Worm (Caenorhabditis elegans) whole organism, L1 larva: ENCODE results near the gene Y119D3B.12.
A peak's percentile ranks its signal among the peaks of the same experiment; 100 is the strongest.

ENCODE experiments used
- C34B4.2 ChIP-seq: sonication (generic microtip); optimal IDR thresholded peaks from 2 replicates; lab custom pipeline; 2017; ENCODE audit warnings: mild to moderate bottlenecking, missing genetic modification characterization, missing compliant biosample characterization
- ceh-63 ChIP-seq: fragments of 200-800 bp; sonication (Bioruptor generic); optimal IDR thresholded peaks from 2 replicates; lab custom pipeline; 2018; ENCODE audit warnings: mild to moderate bottlenecking, missing genetic modification characterization, missing compliant biosample characterization
- ceh-8 ChIP-seq: fragments of 200-800 bp; sonication (Bioruptor generic); optimal IDR thresholded peaks from 2 replicates; lab custom pipeline; 2018; ENCODE audit warnings: mild to moderate bottlenecking, missing genetic modification characterization, moderate library complexity, missing compliant biosample characterization
- ceh-82 ChIP-seq, 3 experiments: fragments of 150-350 bp in 1 of 3; sonication (generic microtip) in 2 of 3; optimal IDR thresholded peaks; 2 replicates each; lab custom pipeline; 2014 to 2017; ENCODE audit warnings: missing biosample characterization in 3 of 3, missing genetic modification characterization in 3 of 3
- dpl-1 ChIP-seq, 3 experiments: fragments of 150-350 bp in 2 of 3; sonication (generic microtip) in 1 of 3; optimal IDR thresholded peaks; 2 replicates each; lab custom pipeline; 2014 to 2017; ENCODE audit warnings: missing biosample characterization in 3 of 3, missing genetic modification characterization in 3 of 3, missing genetic modification reagents in 3 of 3
- efl-1 ChIP-seq, 4 experiments: fragments of 150-350 bp; optimal IDR thresholded peaks in 3 of 4; peaks in 1 of 4; 1 replicate in 1 of 4; 2 replicates in 3 of 4; lab custom pipeline; 2014; ENCODE audit warnings: missing biosample characterization in 2 of 4, missing genetic modification characterization in 2 of 4, missing genetic modification reagents in 2 of 4
- elt-2 ChIP-seq: sonication (generic microtip); optimal IDR thresholded peaks from 2 replicates; lab custom pipeline; 2016; ENCODE audit warnings: missing genetic modification characterization, mild to moderate bottlenecking, inconsistent platforms, missing compliant biosample characterization, missing genetic modification reagents
- fos-1 ChIP-seq: fragments of 150-350 bp; optimal IDR thresholded peaks from 2 replicates; lab custom pipeline; 2014; ENCODE audit warnings: missing biosample characterization, missing genetic modification characterization
- hlh-17 ChIP-seq: fragments of 200-800 bp; sonication (Bioruptor generic); optimal IDR thresholded peaks from 2 replicates; lab custom pipeline; 2018; ENCODE audit warnings: missing genetic modification characterization, mild to moderate bottlenecking, missing compliant biosample characterization, moderate library complexity, borderline replicate concordance
- hpl-2 ChIP-seq: fragments of 150-350 bp; optimal IDR thresholded peaks from 2 replicates; lab custom pipeline; 2014; ENCODE audit warnings: missing biosample characterization, missing genetic modification reagents, missing genetic modification characterization
- jun-1 ChIP-seq: fragments of 150-350 bp; optimal IDR thresholded peaks from 2 replicates; lab custom pipeline; 2014; ENCODE audit warnings: missing biosample characterization, missing genetic modification reagents, missing genetic modification characterization
- lin-13 ChIP-seq: fragments of 150-350 bp; optimal IDR thresholded peaks from 2 replicates; lab custom pipeline; 2014; ENCODE audit warnings: missing biosample characterization, missing genetic modification reagents, missing genetic modification characterization
- lin-14 ChIP-seq: fragments of 200-800 bp; sonication (Bioruptor generic); optimal IDR thresholded peaks from 2 replicates; lab custom pipeline; 2018; ENCODE audit warnings: mild to moderate bottlenecking, missing genetic modification characterization, moderate library complexity, missing compliant biosample characterization
- lin-15B ChIP-seq: fragments of 150-350 bp; sonication (generic microtip); optimal IDR thresholded peaks from 3 replicates; lab custom pipeline; 2014; ENCODE audit warnings: missing biosample characterization, missing genetic modification characterization
- lin-35 ChIP-seq, 2 experiments: fragments of 150-350 bp; optimal IDR thresholded peaks; 2 replicates each; lab custom pipeline; 2014; ENCODE audit warnings: missing biosample characterization in 2 of 2, missing genetic modification characterization in 2 of 2, missing genetic modification reagents in 2 of 2
- lin-39 ChIP-seq: fragments of 150-350 bp; optimal IDR thresholded peaks from 2 replicates; lab custom pipeline; 2014; ENCODE audit warnings: missing biosample characterization, missing genetic modification reagents, missing genetic modification characterization
- lsy-2 ChIP-seq, 2 experiments: fragments of 150-350 bp; optimal IDR thresholded peaks; 2 replicates each; lab custom pipeline; 2014; ENCODE audit warnings: missing biosample characterization in 2 of 2, missing genetic modification characterization in 2 of 2
- mdl-1 ChIP-seq, 2 experiments: fragments of 150-350 bp; optimal IDR thresholded peaks; 2 replicates each; lab custom pipeline; 2014 to 2017; ENCODE audit warnings: missing biosample characterization in 2 of 2, missing genetic modification characterization in 2 of 2, inconsistent platforms in 1 of 2
- mef-2 ChIP-seq: fragments of 150-350 bp; optimal IDR thresholded peaks from 2 replicates; lab custom pipeline; 2014; ENCODE audit warnings: missing biosample characterization, missing genetic modification characterization
- nhr-20 ChIP-seq: sonication (generic microtip); optimal IDR thresholded peaks from 2 replicates; lab custom pipeline; 2016; ENCODE audit warnings: mild to moderate bottlenecking, missing genetic modification characterization, missing compliant biosample characterization
- nhr-28 ChIP-seq: fragments of 150-350 bp; optimal IDR thresholded peaks from 2 replicates; lab custom pipeline; 2014; ENCODE audit warnings: missing biosample characterization, missing genetic modification characterization
- nhr-71 ChIP-seq: sonication (generic microtip); optimal IDR thresholded peaks from 2 replicates; lab custom pipeline; 2016; ENCODE audit warnings: mild to moderate bottlenecking, missing genetic modification characterization, moderate library complexity, missing compliant biosample characterization
- nhr-77 ChIP-seq: fragments of 150-350 bp; optimal IDR thresholded peaks from 2 replicates; lab custom pipeline; 2014; ENCODE audit warnings: missing biosample characterization, missing genetic modification characterization
- skn-1 ChIP-seq: fragments of 150-350 bp; optimal IDR thresholded peaks from 2 replicates; lab custom pipeline; 2014; ENCODE audit warnings: missing biosample characterization, missing genetic modification characterization
- snpc-4 ChIP-seq: fragments of 150-350 bp; optimal IDR thresholded peaks from 2 replicates; lab custom pipeline; 2014; ENCODE audit warnings: missing biosample characterization, missing genetic modification characterization
- tbx-2 ChIP-seq: sonication (generic microtip); optimal IDR thresholded peaks from 2 replicates; lab custom pipeline; 2016; ENCODE audit warnings: missing genetic modification characterization, missing compliant biosample characterization
- tlp-1 ChIP-seq: fragments of 150-350 bp; optimal IDR thresholded peaks from 2 replicates; lab custom pipeline; 2014; ENCODE audit warnings: missing biosample characterization, missing genetic modification characterization
- ztf-11 ChIP-seq, 2 experiments: sonication (generic microtip); optimal IDR thresholded peaks; 2 replicates each; lab custom pipeline; 2016 to 2017; ENCODE audit warnings: missing genetic modification characterization in 2 of 2, missing biosample characterization in 1 of 2, missing compliant biosample characterization in 1 of 2

Y119D3B.12 gene

ce11 chrIII:1218998-1219397 lies 16.7 kb downstream of the Y119D3B.12 start:
- TF ChIP-seq hlh-17 (no peak), efl-1 (optimal IDR thresholded peaks at IDR 0.05; lab: Kevin White, UChicago) (no peak), efl-1 (GFP tag; optimal IDR thresholded peaks at IDR 0.05 in 1 of 2; lab: Kevin White, UChicago) (peak in 1 of 2 experiments; percentile 3)
- TF ChIP-seq, all 84 proteins: peak for 1

ce11 chrIII:1220012-1220411 lies 17.7 kb downstream of the Y119D3B.12 start:
- TF ChIP-seq elt-2 (tag; lab: Kevin White, UChicago) (peak; percentile 61), nhr-77 (no peak), lin-14 (GFP tag; lab: Kevin White, UChicago) (peak; percentile 30), efl-1 (optimal IDR thresholded peaks at IDR 0.05; lab: Kevin White, UChicago) (no peak), efl-1 (GFP tag; optimal IDR thresholded peaks at IDR 0.05 in 1 of 2; lab: Kevin White, UChicago) (peak in 1 of 2 experiments; percentile 83), mef-2 (tag; lab: Kevin White, UChicago) (no peak)

ce11 chrIII:1221995-1222394 lies 19.6 kb downstream of the Y119D3B.12 start:
- TF ChIP-seq dpl-1 (GFP tag; optimal IDR thresholded peaks at IDR 0.05; lab: Kevin White, UChicago) (no peak), elt-2 (tag; lab: Kevin White, UChicago) (peak; percentile 15), fos-1 (tag; lab: Kevin White, UChicago) (no peak)

- no peak for TF ChIP-seq ztf-11 (tag; optimal IDR thresholded peaks at IDR 0.05; lab: Kevin White, UChicago)
- peak in 1 of 2 experiments; percentile 18 for TF ChIP-seq lsy-2 (tag; optimal IDR thresholded peaks at IDR 0.05; lab: Kevin White, UChicago)
- TF ChIP-seq ceh-8 (GFP tag; lab: Kevin White, UChicago): no peak
- TF ChIP-seq tbx-2 (tag; lab: Kevin White, UChicago): no peak
- TF ChIP-seq skn-1: no peak
- TF ChIP-seq lin-39: no peak
- TF ChIP-seq lin-35 (GFP tag; optimal IDR thresholded peaks at IDR 0.05; lab: Kevin White, UChicago): peak in 1 of 2 experiments; percentile 16
- peak; percentile 6 for TF ChIP-seq nhr-77
- peak; percentile 27 for TF ChIP-seq lin-14 (GFP tag; lab: Kevin White, UChicago)
- TF ChIP-seq hpl-2 (GFP tag; lab: Kevin White, UChicago): no peak
- TF ChIP-seq ceh-63 (GFP tag; lab: Kevin White, UChicago): no peak
- TF ChIP-seq C34B4.2 (tag; lab: Kevin White, UChicago): no peak
- TF ChIP-seq tlp-1 (tag; lab: Kevin White, UChicago): no peak
- no peak for TF ChIP-seq snpc-4 (tag; lab: Kevin White, UChicago)
- peak; percentile 28 for TF ChIP-seq nhr-71 (tag; lab: Kevin White, UChicago)
- TF ChIP-seq lin-15B (tag; lab: Kevin White, UChicago): no peak
- TF ChIP-seq jun-1 (tag; lab: Kevin White, UChicago): peak; percentile 16
- peak; percentile 10 for TF ChIP-seq lin-13 (GFP tag; lab: Kevin White, UChicago)
- peak in 1 of 2 experiments; percentile 46 for TF ChIP-seq mdl-1 (tag; optimal IDR thresholded peaks at IDR 0.05; lab: Kevin White, UChicago)
- TF ChIP-seq elt-2 (tag; lab: Kevin White, UChicago): peak; percentile 24
- TF ChIP-seq nhr-20 (tag; lab: Kevin White, UChicago): peak; percentile 21
Observed at ce11 chrIII:1223319-1224093, 21.2 kb downstream of the Y119D3B.12 start.

- TF ChIP-seq lsy-2 (tag; optimal IDR thresholded peaks at IDR 0.05; lab: Kevin White, UChicago) (no peak), ceh-82 (tag; optimal IDR thresholded peaks at IDR 0.05; lab: Kevin White, UChicago) (no peak), nhr-71 (tag; lab: Kevin White, UChicago) (no peak), elt-2 (tag; lab: Kevin White, UChicago) (peak; percentile 69), nhr-28 (tag; lab: Kevin White, UChicago) (no peak)
Observed at ce11 chrIII:1225116-1225515, 22.8 kb downstream of the Y119D3B.12 start.

- no peak for TF ChIP-seq lin-39
- no peak for TF ChIP-seq efl-1 (optimal IDR thresholded peaks at IDR 0.05; lab: Kevin White, UChicago)
- TF ChIP-seq efl-1 (GFP tag; optimal IDR thresholded peaks at IDR 0.05 in 1 of 2; lab: Kevin White, UChicago): peak in 1 of 2 experiments; percentile 42
- peak; percentile 76 for TF ChIP-seq ceh-8 (GFP tag; lab: Kevin White, UChicago)
- TF ChIP-seq lin-14 (GFP tag; lab: Kevin White, UChicago): peak; percentile 47
Observed at ce11 chrIII:1225595-1225994, 23.2 kb downstream of the Y119D3B.12 start.
